Fruit fly (Drosophila melanogaster) whole organism, embryonic: ENCODE results near the gene H15.

Source experiments
- BEAF-32 ChIP-seq: fragments of 200-800 bp; sonication (Bioruptor generic); optimal IDR thresholded peaks from 3 replicates; lab custom pipeline; 2017; ENCODE audit warnings: missing biosample characterization, missing genetic modification characterization, mild to moderate bottlenecking, moderate library complexity, missing genetic modification reagents
- CG11093 ChIP-seq: fragments of 200-800 bp; sonication (Bioruptor generic); IDR thresholded peaks from 3 replicates; pipeline ENCODE4 v1.3.6; 2022; ENCODE audit warnings: missing biosample characterization, missing genetic modification characterization
- CG15601 ChIP-seq: fragments of 200-800 bp; sonication (Bioruptor generic); optimal IDR thresholded peaks from 3 replicates; lab custom pipeline; 2019; ENCODE audit warnings: missing biosample characterization, mild to moderate bottlenecking, missing genetic modification characterization, moderate library complexity
- CG16779 ChIP-seq: fragments of 200-800 bp; sonication (Bioruptor generic); IDR thresholded peaks from 2 replicates; pipeline ENCODE4 v1.3.6; 2022; ENCODE audit warnings: missing biosample characterization, missing genetic modification characterization
- CG17361 ChIP-seq: fragments of 200-800 bp; sonication (Bioruptor generic); IDR thresholded peaks from 3 replicates; pipeline ENCODE4 v1.3.6; 2022; ENCODE audit warnings: missing biosample characterization, missing genetic modification characterization
- CG18011 ChIP-seq: fragments of 200-800 bp; sonication (Bioruptor generic); optimal IDR thresholded peaks from 2 replicates; lab custom pipeline; 2017; ENCODE audit warnings: missing biosample characterization, missing genetic modification characterization, mild to moderate bottlenecking, moderate library complexity, missing genotype
- CG18262 ChIP-seq: fragments of 200-800 bp; optimal IDR thresholded peaks from 3 replicates; lab custom pipeline; 2019; ENCODE audit warnings: missing biosample characterization, mild to moderate bottlenecking, missing genetic modification characterization, moderate library complexity
- CG18599 ChIP-seq: fragments of 200-800 bp; sonication (Bioruptor generic); optimal IDR thresholded peaks from 3 replicates; lab custom pipeline; 2017; ENCODE audit warnings: missing biosample characterization, missing genetic modification characterization, mild to moderate bottlenecking, moderate library complexity, missing genetic modification reagents
- CG2116 ChIP-seq: fragments of 200-800 bp; sonication (Bioruptor generic); optimal IDR thresholded peaks from 3 replicates; lab custom pipeline; 2018; ENCODE audit warnings: missing biosample characterization, mild to moderate bottlenecking, missing genetic modification characterization
- CG2678 ChIP-seq: fragments of 200-800 bp; sonication (Bioruptor generic); optimal IDR thresholded peaks from 3 replicates; lab custom pipeline; 2019; ENCODE audit warnings: missing biosample characterization, mild to moderate bottlenecking, missing genetic modification characterization, moderate library complexity
- CG42726 ChIP-seq: fragments of 200-800 bp; sonication (Bioruptor generic); IDR thresholded peaks from 2 replicates; pipeline ENCODE4 v1.3.6; 2022; ENCODE audit warnings: missing biosample characterization, missing genetic modification characterization; ENCODE audit not compliant: partially characterized antibody
- CG4360 ChIP-seq: fragments of 200-800 bp; sonication (Bioruptor generic); IDR thresholded peaks from 2 replicates; pipeline ENCODE4 v1.3.6; 2022; ENCODE audit warnings: missing biosample characterization, missing genetic modification characterization
- CG6272 ChIP-seq: fragments of 200-800 bp; sonication (Bioruptor generic); IDR thresholded peaks from 2 replicates; pipeline ENCODE4 v1.3.6; 2022; ENCODE audit warnings: missing biosample characterization, missing genetic modification characterization
- CG7963 ChIP-seq: fragments of 200-800 bp; sonication (Bioruptor generic); IDR thresholded peaks from 3 replicates; pipeline ENCODE4 v1.3.6; 2022; ENCODE audit warnings: missing biosample characterization, missing genetic modification characterization; ENCODE audit not compliant: partially characterized antibody
- CG8388 ChIP-seq: fragments of 200-800 bp; sonication (Bioruptor generic); optimal IDR thresholded peaks from 2 replicates; lab custom pipeline; 2019; ENCODE audit warnings: missing biosample characterization, mild to moderate bottlenecking, missing genetic modification characterization, moderate library complexity
- CG8924 ChIP-seq: fragments of 200-800 bp; optimal IDR thresholded peaks from 3 replicates; lab custom pipeline; 2019; ENCODE audit warnings: missing biosample characterization, mild to moderate bottlenecking, missing genetic modification characterization, moderate library complexity
- CG9727 ChIP-seq: fragments of 200-800 bp; sonication (Bioruptor generic); optimal IDR thresholded peaks from 3 replicates; lab custom pipeline; 2017; ENCODE audit warnings: missing biosample characterization, mild to moderate bottlenecking, missing genetic modification characterization
- Camta ChIP-seq: fragments of 200-800 bp; sonication (Bioruptor generic); optimal IDR thresholded peaks from 2 replicates; lab custom pipeline; 2016; ENCODE audit warnings: missing biosample characterization, missing genetic modification characterization
- D ChIP-seq, 2 experiments: fragments of 200-800 bp in 1 of 2; fragments of >200 bp in 1 of 2; sonication (Bioruptor generic) in 1 of 2; optimal IDR thresholded peaks; 2 replicates in 1 of 2; 3 replicates in 1 of 2; lab custom pipeline; 2017; ENCODE audit warnings: mild to moderate bottlenecking in 1 of 2, missing biosample characterization in 1 of 2, missing genetic modification characterization in 1 of 2, missing genetic modification reagents in 1 of 2
- Dip2 ChIP-seq: fragments of 200-800 bp; sonication (Bioruptor generic); IDR thresholded peaks from 2 replicates; pipeline ENCODE4 v1.3.6; 2022; ENCODE audit warnings: missing biosample characterization, missing genetic modification characterization
- E2f2 ChIP-seq: fragments of 200-800 bp; sonication (Bioruptor generic); IDR thresholded peaks from 2 replicates; pipeline ENCODE4 v1.3.6; 2022; ENCODE audit warnings: missing biosample characterization, missing genetic modification characterization
- Fer3 ChIP-seq: fragments of 200-800 bp; sonication (Bioruptor generic); optimal IDR thresholded peaks from 2 replicates; lab custom pipeline; 2018; ENCODE audit warnings: missing biosample characterization, mild to moderate bottlenecking, missing genetic modification characterization, moderate library complexity
- HHEX ChIP-seq: fragments of 200-800 bp; sonication (Bioruptor generic); optimal IDR thresholded peaks from 3 replicates; lab custom pipeline; 2017; ENCODE audit warnings: missing biosample characterization, mild to moderate bottlenecking, missing genetic modification characterization, missing genetic modification reagents
- HLHmδ ChIP-seq: fragments of 200-800 bp; sonication (Bioruptor generic); optimal IDR thresholded peaks from 2 replicates; lab custom pipeline; 2018; ENCODE audit warnings: missing biosample characterization, mild to moderate bottlenecking, missing genetic modification characterization, moderate library complexity
- Kr ChIP-seq: fragments of 200-800 bp; sonication (Bioruptor generic); optimal IDR thresholded peaks from 2 replicates; lab custom pipeline; 2017; ENCODE audit warnings: missing biosample characterization, mild to moderate bottlenecking, missing genetic modification characterization
- Lpt ChIP-seq: fragments of >200 bp; optimal IDR thresholded peaks from 2 replicates; lab custom pipeline; 2018; ENCODE audit warnings: missing biosample characterization, missing genetic modification characterization
- PHDP ChIP-seq: fragments of 200-800 bp; sonication (Bioruptor generic); optimal IDR thresholded peaks from 3 replicates; lab custom pipeline; 2018; ENCODE audit warnings: missing biosample characterization, mild to moderate bottlenecking, missing genetic modification characterization, moderate library complexity
- Spps ChIP-seq: fragments of 200-800 bp; sonication (Bioruptor generic); optimal IDR thresholded peaks from 2 replicates; lab custom pipeline; 2018; ENCODE audit warnings: missing biosample characterization, mild to moderate bottlenecking, missing genetic modification characterization
- Xbp1 ChIP-seq: fragments of 200-800 bp; sonication (Bioruptor generic); optimal IDR thresholded peaks from 3 replicates; lab custom pipeline; 2016; ENCODE audit warnings: missing biosample characterization, mild to moderate bottlenecking, missing genetic modification characterization
- ac ChIP-seq: fragments of 200-800 bp; sonication (Bioruptor generic); optimal IDR thresholded peaks from 3 replicates; lab custom pipeline; 2017; ENCODE audit warnings: missing biosample characterization, mild to moderate bottlenecking, missing genetic modification characterization
- az2 ChIP-seq: fragments of 200-800 bp; sonication (Bioruptor generic); optimal IDR thresholded peaks from 3 replicates; lab custom pipeline; 2016; ENCODE audit warnings: missing biosample characterization, missing genetic modification characterization
- chinmo ChIP-seq: fragments of 200-800 bp; sonication (Bioruptor generic); IDR thresholded peaks from 4 replicates; pipeline ENCODE4 v1.3.6; 2022; ENCODE audit warnings: missing biosample characterization, missing genetic modification characterization; ENCODE audit not compliant: partially characterized antibody
- corto ChIP-seq: fragments of 200-800 bp; sonication (Bioruptor generic); optimal IDR thresholded peaks from 2 replicates; lab custom pipeline; 2016; ENCODE audit warnings: missing biosample characterization, mild to moderate bottlenecking, missing genetic modification characterization, moderate library complexity
- crc ChIP-seq: fragments of 200-800 bp; sonication (Bioruptor generic); optimal IDR thresholded peaks from 2 replicates; lab custom pipeline; 2016; ENCODE audit warnings: missing biosample characterization, missing genetic modification characterization
- dmrt11E ChIP-seq: fragments of 200-800 bp; sonication (Bioruptor generic); optimal IDR thresholded peaks from 3 replicates; lab custom pipeline; 2018; ENCODE audit warnings: missing biosample characterization, mild to moderate bottlenecking, missing genetic modification characterization, moderate library complexity
- fd96Cb ChIP-seq: fragments of 200-800 bp; sonication (Bioruptor generic); optimal IDR thresholded peaks from 2 replicates; lab custom pipeline; 2018; ENCODE audit warnings: missing biosample characterization, mild to moderate bottlenecking, missing genetic modification characterization, moderate library complexity
- fru ChIP-seq: fragments of >200 bp; optimal IDR thresholded peaks from 2 replicates; lab custom pipeline; 2017
- gcm ChIP-seq: fragments of 200-800 bp; sonication (Bioruptor generic); optimal IDR thresholded peaks from 2 replicates; lab custom pipeline; 2019; ENCODE audit warnings: missing biosample characterization, mild to moderate bottlenecking, missing genetic modification characterization, moderate library complexity
- gfzf ChIP-seq: fragments of 200-800 bp; sonication (Bioruptor generic); optimal IDR thresholded peaks from 2 replicates; lab custom pipeline; 2016; ENCODE audit warnings: missing biosample characterization, mild to moderate bottlenecking, missing genetic modification characterization, moderate library complexity
- lola ChIP-seq, 3 experiments: fragments of >200 bp in 2 of 3; fragments of 200-800 bp in 1 of 3; sonication (Bioruptor generic) in 1 of 3; optimal IDR thresholded peaks; 2 replicates each; lab custom pipeline; 2017 to 2019; ENCODE audit warnings: missing biosample characterization in 3 of 3, missing genetic modification characterization in 3 of 3, mild to moderate bottlenecking in 1 of 3, moderate library complexity in 1 of 3
- peb ChIP-seq: fragments of 200-800 bp; sonication (Bioruptor generic); IDR thresholded peaks from 2 replicates; pipeline ENCODE4 v1.3.6; 2022; ENCODE audit warnings: missing biosample characterization, missing genetic modification characterization
- run ChIP-seq: fragments of 200-800 bp; sonication (Bioruptor generic); optimal IDR thresholded peaks from 3 replicates; lab custom pipeline; 2018; ENCODE audit warnings: missing biosample characterization, mild to moderate bottlenecking, missing genetic modification characterization
- seq ChIP-seq: fragments of 200-800 bp; sonication (Bioruptor generic); IDR thresholded peaks from 2 replicates; pipeline ENCODE4 v1.3.6; 2022; ENCODE audit warnings: missing biosample characterization, missing genetic modification characterization
- shn ChIP-seq: fragments of 200-800 bp; sonication (Bioruptor generic); optimal IDR thresholded peaks from 3 replicates; lab custom pipeline; 2016; ENCODE audit warnings: missing biosample characterization, missing genetic modification characterization
- twi ChIP-seq: fragments of 200-800 bp; optimal IDR thresholded peaks from 2 replicates; lab custom pipeline; 2019; ENCODE audit warnings: missing biosample characterization, mild to moderate bottlenecking, missing genetic modification characterization, moderate library complexity
- unc-4 ChIP-seq: fragments of 200-800 bp; sonication (Bioruptor generic); IDR thresholded peaks from 2 replicates; pipeline ENCODE4 v1.3.6; 2022; ENCODE audit warnings: missing biosample characterization, missing genetic modification characterization; ENCODE audit not compliant: partially characterized antibody
- usp ChIP-seq: fragments of >200 bp; optimal IDR thresholded peaks from 2 replicates; lab custom pipeline; 2017; ENCODE audit warnings: missing biosample characterization, missing genetic modification characterization
- zf30C ChIP-seq: fragments of 200-800 bp; sonication (Bioruptor generic); optimal IDR thresholded peaks from 3 replicates; lab custom pipeline; 2018; ENCODE audit warnings: missing biosample characterization, mild to moderate bottlenecking, missing genetic modification characterization

Gene H15

dm6 chr2L:5445488-5446171 is 41.5 kb downstream of the H15 start (continued):
- TF ChIP-seq unc-4 (GFP tag; lab: Robert Waterston, UW) (no peak), D (optimal IDR thresholded peaks at IDR 0.05; lab: Kevin White, UChicago) (no peak), D (GFP tag; optimal IDR thresholded peaks at IDR 0.05; lab: Kevin White, UChicago) (peak; percentile 41), twi (tag; lab: Kevin White, UChicago) (peak; percentile 16), zf30C (GFP tag; lab: Kevin White, UChicago) (peak; percentile 27), chinmo (GFP tag; lab: Robert Waterston, UW) (no peak), lola (GFP tag; optimal IDR thresholded peaks at IDR 0.05; lab: Kevin White, UChicago) (peak in 1 of 3 experiments; percentile 64), HHEX (GFP tag; lab: Kevin White, UChicago) (no peak), CG18262 (tag; lab: Kevin White, UChicago) (peak; percentile 84), CG16779 (GFP tag; lab: Robert Waterston, UW) (no peak), Fer3 (tag; lab: Kevin White, UChicago) (no peak), E2f2 (no peak), crc (GFP tag; lab: Kevin White, UChicago) (no peak), HLHmδ (GFP tag; lab: Kevin White, UChicago) (no peak), CG7963 (GFP tag; lab: Robert Waterston, UW) (no peak), Lpt (GFP tag; lab: Kevin White, UChicago) (no peak), Xbp1 (GFP tag; lab: Kevin White, UChicago) (no peak), az2 (GFP tag; lab: Kevin White, UChicago) (peak; percentile 14), CG6272 (GFP tag; lab: Robert Waterston, UW) (no peak), CG17361 (peak; percentile 85), fd96Cb (tag; lab: Kevin White, UChicago) (peak; percentile 42), CG18599 (GFP tag; lab: Kevin White, UChicago) (peak; percentile 20), CG11093 (GFP tag; lab: Robert Waterston, UW) (no peak), fru (no peak), Spps (tag; lab: Kevin White, UChicago) (peak; percentile 56), Kr (no peak), ac (GFP tag; lab: Kevin White, UChicago) (no peak), gfzf (GFP tag; lab: Kevin White, UChicago) (no peak), CG42726 (no peak), CG18011 (GFP tag; lab: Kevin White, UChicago) (no peak), CG8924 (peak; percentile 44), CG9727 (GFP tag; lab: Kevin White, UChicago) (peak; percentile 56), corto (no peak), CG8388 (GFP tag; lab: Kevin White, UChicago) (peak; percentile 16), CG2678 (tag; lab: Kevin White, UChicago) (peak; percentile 73), CG15601 (peak; percentile 68), run (tag; lab: Kevin White, UChicago) (peak; percentile 72), CG2116 (GFP tag; lab: Kevin White, UChicago) (no peak), Camta (no peak), shn (GFP tag; lab: Kevin White, UChicago) (no peak), gcm (GFP tag; lab: Kevin White, UChicago) (no peak), PHDP (peak; percentile 11), CG4360 (GFP tag; lab: Robert Waterston, UW) (0 out of 2 replicates have a peak, but pooled peaks have one; percentile 45), Dip2 (no peak), seq (GFP tag; lab: Robert Waterston, UW) (peak; percentile 56; the same call in 1 of the 2 replicates), BEAF-32 (GFP tag; lab: Kevin White, UChicago) (no peak), peb (GFP tag; lab: Robert Waterston, UW) (no peak), usp (GFP tag; lab: Kevin White, UChicago) (no peak), dmrt11E (tag; lab: Kevin White, UChicago) (peak; percentile 77)
